Worm (Caenorhabditis elegans): ENCODE measurements around the gene Y37D8A.3.

Gene Y37D8A.3

ce11 chrIII:12874606-12875066, 45.5 kb downstream of the Y37D8A.3 start, which contains the start of the genes mrg-1 and spcs-2 (continued):
- peak; percentile 44 for TF ChIP-seq rpc-1 (optimal IDR thresholded peaks at IDR 0.05)
- peak; percentile 3 for TF ChIP-seq rpc-1 (tag; optimal IDR thresholded peaks at IDR 0.05)
- TF ChIP-seq nfya-2 (GFP tag; IDR thresholded peaks at IDR 0.05), result no peak
- peak; percentile 91 for TF ChIP-seq pbrm-1 (GFP tag; IDR thresholded peaks at IDR 0.05)
- peak; percentile 89 for TF ChIP-seq F49E8.2 (tag; optimal IDR thresholded peaks at IDR 0.05; ENCODE audit: insufficient read depth)
- no peak for TF ChIP-seq Y53F4B.3 (GFP tag; IDR thresholded peaks at IDR 0.05)
- TF ChIP-seq let-526 (GFP tag; IDR thresholded peaks at IDR 0.05), result no peak
- peak; percentile 77 for TF ChIP-seq dpl-1 (GFP tag; optimal IDR thresholded peaks at IDR 0.05)
- peak; percentile 68 for TF ChIP-seq madf-10 (tag; optimal IDR thresholded peaks at IDR 0.05)
- TF ChIP-seq nhr-80 (tag; optimal IDR thresholded peaks at IDR 0.05), result peak; percentile 53
- TF ChIP-seq xnd-1 (tag; optimal IDR thresholded peaks at IDR 0.05), result peak; percentile 57
- TF ChIP-seq sea-2 (GFP tag; IDR thresholded peaks at IDR 0.05), result no peak
- peak; percentile 95 for TF ChIP-seq lin-54 (GFP tag; optimal IDR thresholded peaks at IDR 0.05)
- TF ChIP-seq aptf-2 (GFP tag; conservative IDR thresholded peaks at IDR 0.05), result 0 out of 2 replicates have a peak, but pooled peaks have one; percentile 55
- peak in 1 of 2 experiments; percentile 32 for TF ChIP-seq rec-8 (tag; optimal IDR thresholded peaks at IDR 0.05)
- TF ChIP-seq ceh-27 (GFP tag; optimal IDR thresholded peaks at IDR 0.05), result peak; percentile 71
- TF ChIP-seq F57C9.4 (tag; optimal IDR thresholded peaks at IDR 0.05), result no peak
- peak; percentile 90 for TF ChIP-seq Y53G8AR.9 (GFP tag; conservative IDR thresholded peaks at IDR 0.05)
- 0 out of 2 replicates have a peak, but pooled peaks have one; percentile 13 for TF ChIP-seq hmg-20 (GFP tag; IDR thresholded peaks at IDR 0.05)
- TF ChIP-seq ceh-100 (GFP tag; IDR thresholded peaks at IDR 0.05), result peak; percentile 94
- peak; percentile 97 for TF ChIP-seq attf-5 (GFP tag; optimal IDR thresholded peaks at IDR 0.05)
- peak; percentile 82 for TF ChIP-seq K11D2.4 (GFP tag; IDR thresholded peaks at IDR 0.05)
- peak in 2 of 3 experiments; percentile 46 to 90 for TF ChIP-seq lin-35 (GFP tag; optimal IDR thresholded peaks at IDR 0.05)
- TF ChIP-seq F10E7.11 (tag; optimal IDR thresholded peaks at IDR 0.05), result no peak
- peak; percentile 84 for TF ChIP-seq athp-1 (tag; optimal IDR thresholded peaks at IDR 0.05)
- peak; percentile 64 for TF ChIP-seq hmg-1.2 (GFP tag; IDR thresholded peaks at IDR 0.05)
- TF ChIP-seq him-1 (tag; optimal IDR thresholded peaks at IDR 0.05), result peak; percentile 38
- TF ChIP-seq B0035.1 (tag; optimal IDR thresholded peaks at IDR 0.05), result peak; percentile 1
- peak in 1 of 2 experiments; percentile 49 for TF ChIP-seq let-607 (tag; optimal IDR thresholded peaks at IDR 0.05)
- TF ChIP-seq snpc-1.1 (tag; optimal IDR thresholded peaks at IDR 0.05; ENCODE audit: insufficient read depth), result peak; percentile 26
- no peak for TF ChIP-seq F52B5.7 (tag; optimal IDR thresholded peaks at IDR 0.05)
- peak; percentile 81 for TF ChIP-seq tlf-1 (GFP tag; optimal IDR thresholded peaks at IDR 0.05)
- no peak for TF ChIP-seq ama-1 (optimal IDR thresholded peaks at IDR 0.05)
- peak in 1 of 2 experiments; percentile 55 for TF ChIP-seq ama-1 (GFP tag; optimal IDR thresholded peaks at IDR 0.05)
- peak; percentile 81 for TF ChIP-seq B0336.3 (GFP tag; IDR thresholded peaks at IDR 0.05)
- TF ChIP-seq rcor-1 (GFP tag; IDR thresholded peaks at IDR 0.05), result peak; percentile 82
- TF ChIP-seq madf-3 (GFP tag; IDR thresholded peaks at IDR 0.05), result peak; percentile 89
- peak; percentile 63 for TF ChIP-seq tbp1 (GFP tag; optimal IDR thresholded peaks at IDR 0.05)
- TF ChIP-seq lin-26 (GFP tag; IDR thresholded peaks at IDR 0.05), result peak; percentile 48; the same call in 1 of the 2 replicates
- TF ChIP-seq unc-130 (GFP tag; optimal IDR thresholded peaks at IDR 0.05), result peak; percentile 60
- TF ChIP-seq mcd-1 (GFP tag; IDR thresholded peaks at IDR 0.05), result peak; percentile 87
- TF ChIP-seq dox-1 (GFP tag; IDR thresholded peaks at IDR 0.05), result peak; percentile 93
- no peak for TF ChIP-seq F55B11.4 (tag; optimal IDR thresholded peaks at IDR 0.05; ENCODE audit: borderline replicate concordance, insufficient read depth)
- peak; percentile 71; the same call in 1 of the 2 replicates for TF ChIP-seq ztf-28 (GFP tag; IDR thresholded peaks at IDR 0.05)
- TF ChIP-seq T07F8.4 (tag; optimal IDR thresholded peaks at IDR 0.05), result peak; percentile 50
- no peak for TF ChIP-seq lag-1 (GFP tag; IDR thresholded peaks at IDR 0.05)
- 0 out of 2 replicates have a peak, but pooled peaks have one; percentile 32 for TF ChIP-seq ztf-6 (GFP tag; IDR thresholded peaks at IDR 0.05)
- peak; percentile 77 for TF ChIP-seq nfyb-1 (GFP tag; IDR thresholded peaks at IDR 0.05)

All from whole organism, young adult.